Fruit fly (Drosophila melanogaster) whole organism, embryonic: ENCODE measurements around the gene CG45066.

Source experiments
- ATbp ChIP-seq: fragments of 200-800 bp; sonication (Bioruptor generic); optimal IDR thresholded peaks from 2 replicates; lab custom pipeline; 2017; ENCODE audit warnings: missing biosample characterization, mild to moderate bottlenecking, missing genetic modification characterization, missing genetic modification reagents
- Adf1 ChIP-seq: fragments of 200-800 bp; sonication (Bioruptor generic); IDR thresholded peaks from 2 replicates; pipeline ENCODE4 v1.3.6; 2022; ENCODE audit warnings: missing biosample characterization, missing genetic modification characterization
- Atf-2 ChIP-seq: fragments of 200-800 bp; sonication (Bioruptor generic); optimal IDR thresholded peaks from 2 replicates; lab custom pipeline; 2016; ENCODE audit warnings: missing biosample characterization, missing genetic modification characterization
- Bgb ChIP-seq: fragments of 200-800 bp; sonication (Bioruptor generic); IDR thresholded peaks from 2 replicates; pipeline ENCODE4 v1.3.6; 2022; ENCODE audit warnings: missing biosample characterization, missing genetic modification characterization; ENCODE audit not compliant: partially characterized antibody
- Bteb2 ChIP-seq: fragments of 200-800 bp; sonication (Bioruptor generic); optimal IDR thresholded peaks from 2 replicates; lab custom pipeline; 2016; ENCODE audit warnings: missing biosample characterization, missing genetic modification characterization
- CG1024 ChIP-seq: fragments of 200-800 bp; sonication (Bioruptor generic); IDR thresholded peaks from 2 replicates; pipeline ENCODE4 v1.3.6; 2022; ENCODE audit warnings: missing biosample characterization, missing genetic modification characterization
- CG11723 ChIP-seq: fragments of 200-800 bp; sonication (Bioruptor generic); optimal IDR thresholded peaks from 2 replicates; lab custom pipeline; 2017; ENCODE audit warnings: missing biosample characterization, mild to moderate bottlenecking, missing genetic modification characterization
- CG12104 ChIP-seq: fragments of 200-800 bp; sonication (Bioruptor generic); optimal IDR thresholded peaks from 3 replicates; lab custom pipeline; 2016; ENCODE audit warnings: missing biosample characterization, missing genetic modification characterization
- CG12155 ChIP-seq: fragments of 200-800 bp; sonication (Bioruptor generic); optimal IDR thresholded peaks from 3 replicates; lab custom pipeline; 2016; ENCODE audit warnings: missing biosample characterization, missing genetic modification characterization
- CG12236 ChIP-seq: fragments of 200-800 bp; sonication (Bioruptor generic); optimal IDR thresholded peaks from 2 replicates; lab custom pipeline; 2016; ENCODE audit warnings: missing biosample characterization, missing genetic modification characterization
- CG12744 ChIP-seq: fragments of 200-800 bp; sonication (Bioruptor generic); optimal IDR thresholded peaks from 2 replicates; lab custom pipeline; 2016; ENCODE audit warnings: missing biosample characterization, missing genetic modification characterization
- CG13894 ChIP-seq: fragments of 200-800 bp; sonication (Bioruptor generic); optimal IDR thresholded peaks from 3 replicates; lab custom pipeline; 2018; ENCODE audit warnings: missing biosample characterization, mild to moderate bottlenecking, missing genetic modification characterization, moderate library complexity
- CG14710 ChIP-seq: fragments of 200-800 bp; sonication (Bioruptor generic); optimal IDR thresholded peaks from 3 replicates; lab custom pipeline; 2019; ENCODE audit warnings: missing biosample characterization, mild to moderate bottlenecking, missing genetic modification characterization, moderate library complexity
- CG15696 ChIP-seq: fragments of 200-800 bp; sonication (Bioruptor generic); optimal IDR thresholded peaks from 2 replicates; lab custom pipeline; 2019; ENCODE audit warnings: missing biosample characterization, mild to moderate bottlenecking, missing genetic modification characterization, moderate library complexity
- CG31388 ChIP-seq: fragments of 200-800 bp; sonication (Bioruptor generic); optimal IDR thresholded peaks from 2 replicates; lab custom pipeline; 2016; ENCODE audit warnings: missing biosample characterization, missing genetic modification characterization
- CG33557 ChIP-seq: fragments of 200-800 bp; sonication (Bioruptor generic); optimal IDR thresholded peaks from 2 replicates; lab custom pipeline; 2019; ENCODE audit warnings: missing biosample characterization, mild to moderate bottlenecking, missing genetic modification characterization, moderate library complexity
- CG4328 ChIP-seq: fragments of 200-800 bp; sonication (Bioruptor generic); optimal IDR thresholded peaks from 3 replicates; lab custom pipeline; 2017; ENCODE audit warnings: missing biosample characterization, missing genetic modification reagents, missing genetic modification characterization
- CG4404 ChIP-seq: fragments of 200-800 bp; sonication (Bioruptor generic); IDR thresholded peaks from 2 replicates; pipeline ENCODE4 v1.3.6; 2022; ENCODE audit warnings: missing biosample characterization, missing genetic modification characterization
- CG4617 ChIP-seq: fragments of 200-800 bp; sonication (Bioruptor generic); optimal IDR thresholded peaks from 3 replicates; lab custom pipeline; 2016; ENCODE audit warnings: missing biosample characterization, missing genetic modification characterization, borderline replicate concordance
- CG5245 ChIP-seq: fragments of 200-800 bp; sonication (Bioruptor generic); optimal IDR thresholded peaks from 3 replicates; lab custom pipeline; 2016; ENCODE audit warnings: missing biosample characterization, missing genetic modification characterization
- CG6654 ChIP-seq: fragments of 200-800 bp; sonication (Bioruptor generic); optimal IDR thresholded peaks from 2 replicates; lab custom pipeline; 2017; ENCODE audit warnings: missing biosample characterization, mild to moderate bottlenecking, missing genetic modification characterization
- CG8765 ChIP-seq: fragments of 200-800 bp; sonication (Bioruptor generic); IDR thresholded peaks from 2 replicates; pipeline ENCODE4 v1.3.6; 2022; ENCODE audit warnings: missing biosample characterization, missing genetic modification characterization
- CG9437 ChIP-seq: fragments of 200-800 bp; sonication (Bioruptor generic); optimal IDR thresholded peaks from 2 replicates; lab custom pipeline; 2018; ENCODE audit warnings: missing biosample characterization, mild to moderate bottlenecking, missing genetic modification characterization
- CG9932 ChIP-seq: fragments of 200-800 bp; sonication (Bioruptor generic); IDR thresholded peaks from 2 replicates; pipeline ENCODE4 v1.3.6; 2022; ENCODE audit warnings: missing biosample characterization, missing genetic modification characterization
- Chrac-16 ChIP-seq: fragments of 200-800 bp; sonication (Bioruptor generic); optimal IDR thresholded peaks from 3 replicates; lab custom pipeline; 2016; ENCODE audit warnings: missing biosample characterization, missing genetic modification characterization
- D19B ChIP-seq: fragments of 200-800 bp; sonication (Bioruptor generic); optimal IDR thresholded peaks from 2 replicates; lab custom pipeline; 2017; ENCODE audit warnings: missing biosample characterization, mild to moderate bottlenecking, missing genetic modification characterization
- HLH4C ChIP-seq: fragments of 200-800 bp; sonication (Bioruptor generic); IDR thresholded peaks from 3 replicates; pipeline ENCODE4 v1.3.6; 2022; ENCODE audit warnings: missing biosample characterization, missing genetic modification characterization; ENCODE audit not compliant: partially characterized antibody
- HmgD ChIP-seq: fragments of 200-800 bp; sonication (Bioruptor generic); optimal IDR thresholded peaks from 3 replicates; lab custom pipeline; 2016; ENCODE audit warnings: missing biosample characterization, missing genetic modification characterization
- MBD-R2 ChIP-seq: fragments of 200-800 bp; sonication (Bioruptor generic); IDR thresholded peaks from 2 replicates; pipeline ENCODE4 v1.3.6; 2022; ENCODE audit warnings: missing biosample characterization, missing genetic modification characterization
- Mes4 ChIP-seq: fragments of 200-800 bp; sonication (Bioruptor generic); optimal IDR thresholded peaks from 2 replicates; lab custom pipeline; 2016; ENCODE audit warnings: missing biosample characterization, missing genetic modification characterization
- Optix ChIP-seq: fragments of 200-800 bp; sonication (Bioruptor generic); IDR thresholded peaks from 3 replicates; pipeline ENCODE4 v1.3.6; 2022; ENCODE audit warnings: missing biosample characterization, missing genetic modification characterization
- Ravus ChIP-seq: fragments of 200-800 bp; sonication (Bioruptor generic); IDR thresholded peaks from 2 replicates; pipeline ENCODE4 v1.3.6; 2022; ENCODE audit warnings: missing biosample characterization, missing genetic modification characterization
- Stat92E ChIP-seq, 3 experiments: fragments of >200 bp in 2 of 3; fragments of 200-800 bp in 1 of 3; sonication (Bioruptor generic) in 1 of 3; optimal IDR thresholded peaks; 2 replicates each; lab custom pipeline; 2017 to 2019; ENCODE audit warnings: missing biosample characterization in 3 of 3, missing genetic modification characterization in 3 of 3, mild to moderate bottlenecking in 1 of 3, moderate library complexity in 1 of 3
- Vsx1 ChIP-seq: fragments of 200-800 bp; sonication (Bioruptor generic); optimal IDR thresholded peaks from 2 replicates; lab custom pipeline; 2017; ENCODE audit warnings: missing biosample characterization, mild to moderate bottlenecking, missing genetic modification characterization, missing genetic modification reagents
- chif ChIP-seq, 2 experiments: fragments of 200-800 bp; sonication (Bioruptor generic); optimal IDR thresholded peaks; 3 replicates each; lab custom pipeline; 2016; ENCODE audit warnings: missing biosample characterization in 2 of 2, missing genetic modification characterization in 2 of 2
- dati ChIP-seq: fragments of 200-800 bp; sonication (Bioruptor generic); IDR thresholded peaks from 2 replicates; pipeline ENCODE4 v1.3.6; 2022; ENCODE audit warnings: missing biosample characterization, missing genetic modification characterization
- esg ChIP-seq: fragments of 200-800 bp; sonication (Bioruptor generic); conservative IDR thresholded peaks from 2 replicates; pipeline ENCODE4 v1.3.6; 2022; ENCODE audit warnings: missing biosample characterization, missing genetic modification characterization
- exex ChIP-seq: fragments of 200-800 bp; sonication (Bioruptor generic); optimal IDR thresholded peaks from 4 replicates; lab custom pipeline; 2018; ENCODE audit warnings: missing biosample characterization, mild to moderate bottlenecking, missing genetic modification characterization, moderate library complexity
- fu2 ChIP-seq: fragments of 200-800 bp; sonication (Bioruptor generic); optimal IDR thresholded peaks from 2 replicates; lab custom pipeline; 2016; ENCODE audit warnings: missing biosample characterization, missing genetic modification characterization
- gem ChIP-seq: fragments of 200-800 bp; sonication (Bioruptor generic); optimal IDR thresholded peaks from 2 replicates; lab custom pipeline; 2019; ENCODE audit warnings: missing biosample characterization, mild to moderate bottlenecking, missing genetic modification characterization, moderate library complexity
- hkb ChIP-seq, 2 experiments: fragments of 200-800 bp in 1 of 2; fragments of >200 bp in 1 of 2; sonication (Bioruptor generic) in 1 of 2; IDR thresholded peaks in 1 of 2; optimal IDR thresholded peaks in 1 of 2; 2 replicates each; pipeline versions ENCODE4 v1.3.6 to Lab custom; 2017 to 2022; ENCODE audit warnings: missing biosample characterization in 1 of 2, missing genetic modification characterization in 1 of 2
- kay ChIP-seq: fragments of 200-800 bp; sonication (Bioruptor generic); optimal IDR thresholded peaks from 2 replicates; lab custom pipeline; 2016; ENCODE audit warnings: missing biosample characterization, missing genetic modification characterization
- p53 ChIP-seq: fragments of 200-800 bp; sonication (Bioruptor generic); optimal IDR thresholded peaks from 2 replicates; lab custom pipeline; 2016; ENCODE audit warnings: missing biosample characterization, missing genetic modification characterization
- ro ChIP-seq: fragments of 200-800 bp; sonication (Bioruptor generic); IDR thresholded peaks from 2 replicates; pipeline ENCODE4 v1.3.6; 2022; ENCODE audit warnings: missing biosample characterization, missing genetic modification characterization
- sens-2 ChIP-seq: fragments of 200-800 bp; sonication (Bioruptor generic); IDR thresholded peaks from 2 replicates; pipeline ENCODE4 v1.3.6; 2022; ENCODE audit warnings: missing biosample characterization, missing genetic modification characterization
- slbo ChIP-seq: fragments of 200-800 bp; sonication (Bioruptor generic); IDR thresholded peaks from 2 replicates; pipeline ENCODE4 v1.3.6; 2022; ENCODE audit warnings: missing biosample characterization, missing genetic modification characterization
- slou ChIP-seq: fragments of 200-800 bp; sonication (Bioruptor generic); optimal IDR thresholded peaks from 3 replicates; lab custom pipeline; 2016; ENCODE audit warnings: missing biosample characterization, missing genetic modification characterization
- tna ChIP-seq: fragments of 200-800 bp; sonication (Bioruptor generic); IDR thresholded peaks from 2 replicates; pipeline ENCODE4 v1.3.6; 2022; ENCODE audit warnings: missing biosample characterization, missing genetic modification characterization; ENCODE audit not compliant: partially characterized antibody
- ttk ChIP-seq: fragments of 200-800 bp; sonication (Bioruptor generic); IDR thresholded peaks from 2 replicates; pipeline ENCODE4 v2.1.2; 2022; ENCODE audit warnings: missing biosample characterization, missing genetic modification characterization

CG45066 gene

DNA sequence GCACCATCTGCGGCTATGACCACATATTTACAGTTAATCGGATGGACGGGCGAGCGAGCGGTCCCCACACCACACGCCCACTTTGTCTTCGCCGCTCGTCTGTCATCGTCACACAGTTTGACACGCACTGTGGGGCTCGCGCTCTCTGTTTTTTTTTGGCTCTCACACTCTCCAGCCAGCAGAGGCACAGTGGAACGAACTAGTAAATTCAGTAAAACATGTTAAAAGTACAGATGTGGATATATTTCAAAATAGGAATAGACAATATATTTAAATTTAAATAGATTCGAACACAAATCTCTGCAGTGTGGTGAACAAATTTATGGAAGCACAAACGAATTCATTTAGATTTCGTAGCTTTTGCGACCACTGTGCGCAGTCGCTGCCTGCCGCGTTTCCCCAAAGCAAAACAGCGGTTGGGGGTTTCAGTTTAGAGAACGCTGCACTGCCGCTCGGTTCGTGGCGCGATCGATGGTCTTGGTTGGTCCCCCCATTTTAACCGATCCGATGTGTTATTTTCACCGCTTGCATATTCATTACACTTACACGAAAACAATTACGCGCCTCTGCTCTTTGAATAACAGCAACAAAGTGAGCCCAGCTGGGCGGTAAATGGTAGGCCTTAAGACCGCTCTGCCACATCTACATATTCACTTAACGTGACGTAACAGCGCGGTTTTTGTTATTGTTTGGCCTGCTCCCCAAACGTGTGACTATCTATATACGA is 29.7 kb downstream of the CG45066 start (continued):
- TF ChIP-seq CG11723 (peak; percentile 98), dati (GFP tag; lab: Robert Waterston, UW) (peak; percentile 96), CG14710 (peak; percentile 95), ro (GFP tag; lab: Robert Waterston, UW) (peak; percentile 93), Chrac-16 (GFP tag; lab: Kevin White, UChicago) (peak; percentile 99), HLH4C (peak; percentile 80), Stat92E (GFP tag; optimal IDR thresholded peaks at IDR 0.05; lab: Kevin White, UChicago) (peak in 1 of 3 experiments; percentile 86), CG8765 (GFP tag; lab: Robert Waterston, UW) (peak; percentile 96), CG5245 (GFP tag; lab: Kevin White, UChicago) (peak; percentile 97), tna (peak; percentile 85), Mes4 (GFP tag; lab: Kevin White, UChicago) (peak; percentile 94), Adf1 (GFP tag; lab: Robert Waterston, UW) (peak; percentile 98), gem (tag; lab: Kevin White, UChicago) (peak; percentile 99), Atf-2 (GFP tag; lab: Kevin White, UChicago) (peak; percentile 95), CG9437 (peak; percentile 91), CG4328 (GFP tag; lab: Kevin White, UChicago) (peak; percentile 97), ttk (peak; percentile 98), CG9932 (GFP tag; lab: Robert Waterston, UW) (peak; percentile 99), slou (GFP tag; lab: Kevin White, UChicago) (peak; percentile 94), CG15696 (peak; percentile 90), exex (peak; percentile 94), CG4617 (GFP tag; lab: Kevin White, UChicago) (peak; percentile 97), sens-2 (GFP tag; lab: Robert Waterston, UW) (peak; percentile 97), CG12236 (peak; percentile 88), chif (GFP tag; optimal IDR thresholded peaks at IDR 0.05; lab: Kevin White, UChicago) (peak; percentile 93 to 97), D19B (peak; percentile 95), Optix (GFP tag; lab: Robert Waterston, UW) (peak; percentile 98), CG33557 (GFP tag; lab: Kevin White, UChicago) (peak; percentile 96), esg (peak; percentile 98), Bteb2 (GFP tag; lab: Kevin White, UChicago) (peak; percentile 96), CG12744 (GFP tag; lab: Kevin White, UChicago) (peak; percentile 96), CG12155 (peak; percentile 97), CG12104 (GFP tag; lab: Kevin White, UChicago) (peak; percentile 97), CG1024 (peak; percentile 95), slbo (GFP tag; lab: Robert Waterston, UW) (peak; percentile 99), fu2 (GFP tag; lab: Kevin White, UChicago) (peak; percentile 93), CG6654 (GFP tag; lab: Kevin White, UChicago) (peak; percentile 98), ATbp (GFP tag; lab: Kevin White, UChicago) (peak; percentile 99), hkb (optimal IDR thresholded peaks at IDR 0.05; lab: Kevin White, UChicago) (peak; percentile 52), hkb (GFP tag; IDR thresholded peaks at IDR 0.05; lab: Robert Waterston, UW) (peak; percentile 99), CG4404 (GFP tag; lab: Robert Waterston, UW) (peak; percentile 95), kay (GFP tag; lab: Kevin White, UChicago) (peak; percentile 96), Bgb (peak; percentile 81), Ravus (GFP tag; lab: Robert Waterston, UW) (peak; percentile 96), Vsx1 (GFP tag; lab: Kevin White, UChicago) (peak; percentile 96), MBD-R2 (GFP tag; lab: Robert Waterston, UW) (peak; percentile 99), CG31388 (GFP tag; lab: Kevin White, UChicago) (peak; percentile 95), CG13894 (peak; percentile 98), p53 (GFP tag; lab: Kevin White, UChicago) (peak; percentile 90), HmgD (peak; percentile 80)
